Fruit fly (Drosophila melanogaster) whole organism, prepupa: ENCODE data around the gene Acp76A.
A peak's percentile ranks its signal among the peaks of the same experiment; 100 is the strongest.

Source experiments
- Blimp-1 ChIP-seq: fragments of 200-800 bp; sonication (Bioruptor generic); optimal IDR thresholded peaks from 3 replicates; lab custom pipeline; 2017; ENCODE audit warnings: missing biosample characterization, missing genetic modification characterization, mild to moderate bottlenecking, moderate library complexity, missing genetic modification reagents
- CG10631 ChIP-seq: fragments of 200-800 bp; sonication (Bioruptor generic); optimal IDR thresholded peaks from 2 replicates; lab custom pipeline; 2016; ENCODE audit warnings: missing biosample characterization, missing genetic modification characterization
- CG10669 ChIP-seq: fragments of 200-800 bp; sonication (Bioruptor generic); optimal IDR thresholded peaks from 3 replicates; lab custom pipeline; 2018; ENCODE audit warnings: missing biosample characterization, mild to moderate bottlenecking, missing genetic modification characterization, moderate library complexity
- CG11762 ChIP-seq: fragments of 200-800 bp; sonication (Bioruptor generic); optimal IDR thresholded peaks from 3 replicates; lab custom pipeline; 2016; ENCODE audit warnings: missing biosample characterization, missing genetic modification characterization; ENCODE audit not compliant: insufficient read depth
- CG11902 ChIP-seq: fragments of 200-800 bp; sonication (Bioruptor generic); optimal IDR thresholded peaks from 3 replicates; lab custom pipeline; 2016; ENCODE audit warnings: missing biosample characterization, missing genetic modification characterization
- CG15336 ChIP-seq: fragments of 200-800 bp; sonication (Bioruptor generic); IDR thresholded peaks from 2 replicates; pipeline ENCODE4 v1.3.6; 2022; ENCODE audit warnings: missing biosample characterization, missing genetic modification characterization
- CG1621 ChIP-seq: fragments of 200-800 bp; sonication (Bioruptor generic); optimal IDR thresholded peaks from 3 replicates; lab custom pipeline; 2018; ENCODE audit warnings: missing biosample characterization, mild to moderate bottlenecking, missing genetic modification characterization
- CG16779 ChIP-seq: fragments of 200-800 bp; sonication (Bioruptor generic); optimal IDR thresholded peaks from 3 replicates; lab custom pipeline; 2017; ENCODE audit warnings: missing biosample characterization, mild to moderate bottlenecking, missing genetic modification characterization
- CG3032 ChIP-seq: fragments of 200-800 bp; optimal IDR thresholded peaks from 2 replicates; lab custom pipeline; 2019; ENCODE audit warnings: missing biosample characterization, mild to moderate bottlenecking, missing genetic modification characterization, moderate library complexity
- CG32006 ChIP-seq: fragments of 200-800 bp; sonication (Bioruptor generic); optimal IDR thresholded peaks from 3 replicates; lab custom pipeline; 2017; ENCODE audit warnings: missing biosample characterization, mild to moderate bottlenecking, missing genetic modification characterization
- CG34406 ChIP-seq: fragments of 200-800 bp; sonication (Bioruptor generic); optimal IDR thresholded peaks from 3 replicates; lab custom pipeline; 2016; ENCODE audit warnings: missing biosample characterization, missing genetic modification characterization
- CG3919 ChIP-seq: fragments of 200-800 bp; sonication (Bioruptor generic); optimal IDR thresholded peaks from 3 replicates; lab custom pipeline; 2016; ENCODE audit warnings: missing biosample characterization, missing genetic modification characterization
- CG4318 ChIP-seq: fragments of 200-800 bp; sonication (Bioruptor generic); optimal IDR thresholded peaks from 3 replicates; lab custom pipeline; 2017; ENCODE audit warnings: missing biosample characterization, mild to moderate bottlenecking, missing genetic modification characterization
- CG6163 ChIP-seq: fragments of 200-800 bp; sonication (Bioruptor generic); IDR thresholded peaks from 3 replicates; pipeline ENCODE4 v1.3.6; 2022; ENCODE audit warnings: missing biosample characterization, missing genetic modification characterization
- CG6792 ChIP-seq: fragments of 200-800 bp; sonication (Bioruptor generic); optimal IDR thresholded peaks from 3 replicates; lab custom pipeline; 2016; ENCODE audit warnings: missing biosample characterization, missing genetic modification characterization
- CG6808 ChIP-seq: fragments of 200-800 bp; sonication (Bioruptor generic); optimal IDR thresholded peaks from 3 replicates; lab custom pipeline; 2017; ENCODE audit warnings: missing biosample characterization, missing genetic modification characterization, mild to moderate bottlenecking, moderate library complexity, missing genetic modification reagents
- CG6854 ChIP-seq: fragments of 200-800 bp; sonication (Bioruptor generic); optimal IDR thresholded peaks from 2 replicates; lab custom pipeline; 2017; ENCODE audit warnings: missing biosample characterization, mild to moderate bottlenecking, missing genetic modification characterization
- CG8119 ChIP-seq: fragments of 200-800 bp; sonication (Bioruptor generic); IDR thresholded peaks from 3 replicates; pipeline ENCODE4 v1.3.6; 2022; ENCODE audit warnings: missing biosample characterization, missing genetic modification characterization
- CG8319 ChIP-seq: fragments of 200-800 bp; sonication (Bioruptor generic); optimal IDR thresholded peaks from 3 replicates; lab custom pipeline; 2016; ENCODE audit warnings: missing biosample characterization, missing genetic modification characterization
- CG8632 ChIP-seq: fragments of 200-800 bp; sonication (Bioruptor generic); optimal IDR thresholded peaks from 3 replicates; lab custom pipeline; 2016; ENCODE audit warnings: missing biosample characterization, missing genetic modification characterization
- Eip75B ChIP-seq: fragments of 200-800 bp; sonication (Bioruptor generic); optimal IDR thresholded peaks from 3 replicates; lab custom pipeline; 2016; ENCODE audit warnings: missing biosample characterization, missing genetic modification characterization
- Eip78C ChIP-seq: fragments of 200-800 bp; sonication (Bioruptor generic); peaks from one replicate; lab custom pipeline; 2016; ENCODE audit warnings: missing biosample characterization, missing genetic modification characterization
- Eip93F ChIP-seq: fragments of 200-800 bp; sonication (Bioruptor generic); optimal IDR thresholded peaks from 2 replicates; lab custom pipeline; 2016; ENCODE audit warnings: missing biosample characterization, mild to moderate bottlenecking, missing genetic modification characterization
- Ets21C ChIP-seq: fragments of 200-800 bp; sonication (Bioruptor generic); optimal IDR thresholded peaks from 3 replicates; lab custom pipeline; 2016; ENCODE audit warnings: missing biosample characterization, missing genetic modification characterization
- Ets96B ChIP-seq: fragments of 200-800 bp; optimal IDR thresholded peaks from 2 replicates; lab custom pipeline; 2019; ENCODE audit warnings: missing biosample characterization, mild to moderate bottlenecking, missing genetic modification characterization, moderate library complexity
- Gug ChIP-seq: fragments of 200-800 bp; sonication (Bioruptor generic); IDR thresholded peaks from 2 replicates; pipeline ENCODE4 v1.3.6; 2022; ENCODE audit warnings: missing biosample characterization, missing genetic modification characterization
- Hr4 ChIP-seq: fragments of 200-800 bp; sonication (Bioruptor generic); optimal IDR thresholded peaks from 3 replicates; lab custom pipeline; 2016; ENCODE audit warnings: missing biosample characterization, missing genetic modification characterization
- Lpt ChIP-seq: fragments of 200-800 bp; sonication (Bioruptor generic); optimal IDR thresholded peaks from 3 replicates; lab custom pipeline; 2016; ENCODE audit warnings: missing biosample characterization, missing genetic modification characterization
- Met ChIP-seq: fragments of 200-800 bp; sonication (Bioruptor generic); optimal IDR thresholded peaks from 3 replicates; lab custom pipeline; 2016; ENCODE audit warnings: missing biosample characterization, missing genetic modification characterization
- OdsH ChIP-seq: fragments of 200-800 bp; sonication (Bioruptor generic); optimal IDR thresholded peaks from 3 replicates; lab custom pipeline; 2016; ENCODE audit warnings: missing biosample characterization, missing genetic modification characterization
- Sox102F ChIP-seq: fragments of 200-800 bp; sonication (Bioruptor generic); optimal IDR thresholded peaks from 2 replicates; lab custom pipeline; 2016; ENCODE audit warnings: missing biosample characterization, mild to moderate bottlenecking, missing genetic modification characterization
- Sox14 ChIP-seq: fragments of 200-800 bp; sonication (Bioruptor generic); optimal IDR thresholded peaks from 3 replicates; lab custom pipeline; 2016; ENCODE audit warnings: missing biosample characterization, missing genetic modification characterization
- Sox15 ChIP-seq: fragments of 200-800 bp; sonication (Bioruptor generic); optimal IDR thresholded peaks from 3 replicates; lab custom pipeline; 2016; ENCODE audit warnings: missing biosample characterization, missing genetic modification characterization
- achi ChIP-seq: fragments of 200-800 bp; sonication (Bioruptor generic); optimal IDR thresholded peaks from 3 replicates; lab custom pipeline; 2016; ENCODE audit warnings: missing biosample characterization, missing genetic modification characterization
- acj6 ChIP-seq: fragments of 200-800 bp; sonication (Bioruptor generic); optimal IDR thresholded peaks from 3 replicates; lab custom pipeline; 2016; ENCODE audit warnings: missing biosample characterization, missing genetic modification characterization
- cyc ChIP-seq: fragments of 200-800 bp; sonication (Bioruptor generic); optimal IDR thresholded peaks from 3 replicates; lab custom pipeline; 2016; ENCODE audit warnings: missing biosample characterization, missing genetic modification characterization
- dac ChIP-seq: fragments of 200-800 bp; sonication (Bioruptor generic); optimal IDR thresholded peaks from 2 replicates; lab custom pipeline; 2017; ENCODE audit warnings: missing biosample characterization, mild to moderate bottlenecking, missing genetic modification characterization
- dsx ChIP-seq: fragments of 200-800 bp; optimal IDR thresholded peaks from 3 replicates; lab custom pipeline; 2019; ENCODE audit warnings: missing biosample characterization, mild to moderate bottlenecking, missing genetic modification characterization, moderate library complexity; ENCODE audit not compliant: poor library complexity, severe bottlenecking
- eg ChIP-seq: fragments of 200-800 bp; sonication (Bioruptor generic); IDR thresholded peaks from 3 replicates; pipeline ENCODE4 v1.3.6; 2022; ENCODE audit warnings: missing biosample characterization, missing genetic modification characterization
- esn ChIP-seq: fragments of 200-800 bp; sonication (Bioruptor generic); optimal IDR thresholded peaks from 2 replicates; lab custom pipeline; 2016; ENCODE audit warnings: missing biosample characterization, mild to moderate bottlenecking, missing genetic modification characterization, moderate library complexity
- fd59A ChIP-seq: fragments of 200-800 bp; sonication (Bioruptor generic); optimal IDR thresholded peaks from 2 replicates; lab custom pipeline; 2017; ENCODE audit warnings: missing biosample characterization, mild to moderate bottlenecking, missing genetic modification characterization, missing genetic modification reagents
- lz ChIP-seq: fragments of 200-800 bp; sonication (Bioruptor generic); optimal IDR thresholded peaks from 3 replicates; lab custom pipeline; 2016; ENCODE audit warnings: missing biosample characterization, missing genetic modification characterization
- net ChIP-seq: fragments of 200-800 bp; sonication (Bioruptor generic); optimal IDR thresholded peaks from 3 replicates; lab custom pipeline; 2016; ENCODE audit warnings: missing biosample characterization, missing genetic modification characterization
- pdm3 ChIP-seq: fragments of 200-800 bp; sonication (Bioruptor generic); optimal IDR thresholded peaks from 3 replicates; lab custom pipeline; 2016; ENCODE audit warnings: missing biosample characterization, missing genetic modification characterization
- spab ChIP-seq: fragments of 200-800 bp; sonication (Bioruptor generic); optimal IDR thresholded peaks from 2 replicates; lab custom pipeline; 2017; ENCODE audit warnings: missing biosample characterization, mild to moderate bottlenecking, missing genetic modification characterization, missing genetic modification reagents
- ss ChIP-seq, 2 experiments: fragments of 200-800 bp; sonication (Bioruptor generic); optimal IDR thresholded peaks; 2 replicates in 1 of 2; 3 replicates in 1 of 2; lab custom pipeline; 2017 to 2018; ENCODE audit warnings: mild to moderate bottlenecking in 2 of 2, missing biosample characterization in 2 of 2, missing genetic modification characterization in 2 of 2, moderate library complexity in 1 of 2
- svp ChIP-seq: fragments of 200-800 bp; sonication (Bioruptor generic); peaks from one replicate; lab custom pipeline; 2016; ENCODE audit warnings: missing biosample characterization, missing genetic modification characterization
- topi ChIP-seq: fragments of 200-800 bp; sonication (Bioruptor generic); optimal IDR thresholded peaks from 3 replicates; lab custom pipeline; 2016; ENCODE audit warnings: missing biosample characterization, missing genetic modification characterization

Gene Acp76A

dm6 chr3L:19051926-19052325 is at the start of gene Acp76A:
TSS of gene Acp76A (minus strand) at chr3L:19052026.
- TF ChIP-seq Eip78C (GFP tag; lab: Kevin White, UChicago) (no peak), Eip93F (no peak), Sox14 (GFP tag; lab: Kevin White, UChicago) (no peak), cyc (GFP tag; lab: Kevin White, UChicago) (no peak), acj6 (GFP tag; lab: Kevin White, UChicago) (no peak), CG8119 (no peak), CG11902 (no peak), OdsH (GFP tag; lab: Kevin White, UChicago) (no peak), Lpt (GFP tag; lab: Kevin White, UChicago) (no peak), CG34406 (GFP tag; lab: Kevin White, UChicago) (no peak), CG6792 (GFP tag; lab: Kevin White, UChicago) (no peak), Hr4 (GFP tag; lab: Kevin White, UChicago) (no peak), Ets21C (GFP tag; lab: Kevin White, UChicago) (no peak), topi (GFP tag; lab: Kevin White, UChicago) (no peak), dac (GFP tag; lab: Kevin White, UChicago) (no peak), CG8319 (GFP tag; lab: Kevin White, UChicago) (no peak), CG4318 (GFP tag; lab: Kevin White, UChicago) (no peak)

dm6 chr3L:19100188-19100587 is 48.4 kb upstream of the Acp76A start, which contains the start of gene Gem2:
TSS of gene Gem2 (minus strand) at chr3L:19100363.
- TF ChIP-seq Eip78C (GFP tag; lab: Kevin White, UChicago) (peak; percentile 66), esn (GFP tag; lab: Kevin White, UChicago) (no peak)
- TF ChIP-seq, all 60 proteins: peak for 1

dm6 chr3L:19097665-19098082 is 45.8 kb upstream of the Acp76A start, which contains the start of the genes Naxd and CG14079:
TSS of gene Naxd (minus strand) at chr3L:19097709.
TSS of gene CG14079 (plus strand) at chr3L:19097999.
- TF ChIP-seq spab (GFP tag; lab: Kevin White, UChicago) (no peak), CG15336 (GFP tag; lab: Robert Waterston, UW) (peak; percentile 88), fd59A (GFP tag; lab: Kevin White, UChicago) (peak; percentile 66), CG6808 (GFP tag; lab: Kevin White, UChicago) (peak; percentile 60), dsx (peak; percentile 88), svp (GFP tag; lab: Kevin White, UChicago) (peak; percentile 75), CG8119 (peak; percentile 90), CG16779 (tag; lab: Kevin White, UChicago) (peak; percentile 62), Eip75B (GFP tag; lab: Kevin White, UChicago) (peak; percentile 74), CG10669 (GFP tag; lab: Kevin White, UChicago) (peak; percentile 51), CG6854 (GFP tag; lab: Kevin White, UChicago) (no peak), Sox102F (GFP tag; lab: Kevin White, UChicago) (no peak), net (GFP tag; lab: Kevin White, UChicago) (peak; percentile 83), CG3032 (tag; lab: Kevin White, UChicago) (peak; percentile 81), CG8632 (peak; percentile 76), Hr4 (GFP tag; lab: Kevin White, UChicago) (peak; percentile 87), CG4318 (GFP tag; lab: Kevin White, UChicago) (peak; percentile 82), achi (peak; percentile 83), CG6163 (GFP tag; lab: Robert Waterston, UW) (peak; percentile 83), Blimp-1 (GFP tag; lab: Kevin White, UChicago) (peak; percentile 34), eg (GFP tag; lab: Robert Waterston, UW) (peak; percentile 86), pdm3 (GFP tag; lab: Kevin White, UChicago) (peak; percentile 81), CG32006 (GFP tag; lab: Kevin White, UChicago) (peak; percentile 91), CG1621 (tag; lab: Kevin White, UChicago) (no peak), Sox15 (peak; percentile 77), Eip93F (peak; percentile 17), CG34406 (GFP tag; lab: Kevin White, UChicago) (peak; percentile 74), esn (GFP tag; lab: Kevin White, UChicago) (peak; percentile 80), ss (GFP tag; optimal IDR thresholded peaks at IDR 0.05; lab: Kevin White, UChicago) (no peak), Ets96B (tag; lab: Kevin White, UChicago) (peak; percentile 83), lz (peak; percentile 70), Gug (peak; percentile 83), CG11762 (GFP tag; lab: Kevin White, UChicago) (peak; percentile 35), Met (GFP tag; lab: Kevin White, UChicago) (peak; percentile 72), CG10631 (GFP tag; lab: Kevin White, UChicago) (peak; percentile 92), CG3919 (GFP tag; lab: Kevin White, UChicago) (peak; percentile 78)
